Worm (Caenorhabditis elegans) whole organism, young adult: Measurements from ENCODE around the gene akap-1.

Experiments used
- B0019.2 ChIP-seq: fragments of 200-800 bp; sonication (Bioruptor generic); conservative IDR thresholded peaks from 2 replicates; pipeline ENCODE4 v1.3.6; 2022; ENCODE audit warnings: missing genetic modification reagents, missing genetic modification characterization, missing compliant biosample characterization
- B0035.1 ChIP-seq: sonication (generic microtip); optimal IDR thresholded peaks from 2 replicates; lab custom pipeline; 2016; ENCODE audit warnings: missing genetic modification characterization, mild to moderate bottlenecking, missing compliant biosample characterization, missing genotype, missing genetic modification reagents
- B0336.3 ChIP-seq: fragments of 200-800 bp; sonication (Bioruptor generic); IDR thresholded peaks from 2 replicates; pipeline ENCODE4 v1.3.6; 2022; ENCODE audit warnings: missing genetic modification characterization, missing compliant biosample characterization
- C06A6.2 ChIP-seq: fragments of 200-800 bp; sonication (Bioruptor generic); conservative IDR thresholded peaks from 2 replicates; pipeline ENCODE4 v1.3.6; 2022; ENCODE audit warnings: missing genetic modification characterization, missing compliant biosample characterization
- F22D6.2 ChIP-seq: sonication (generic microtip); optimal IDR thresholded peaks from 2 replicates; lab custom pipeline; 2016; ENCODE audit warnings: mild to moderate bottlenecking, missing genetic modification characterization, missing compliant biosample characterization
- F33H1.4 ChIP-seq: fragments of 200-800 bp; sonication (Bioruptor generic); IDR thresholded peaks from 2 replicates; pipeline ENCODE4 v1.3.6; 2022; ENCODE audit warnings: missing genetic modification reagents, missing genetic modification characterization, missing compliant biosample characterization
- F39B2.1 ChIP-seq: fragments of 200-800 bp; sonication (Bioruptor generic); IDR thresholded peaks from 2 replicates; pipeline ENCODE4 v1.3.6; 2022; ENCODE audit warnings: missing genetic modification reagents, missing genetic modification characterization, missing compliant biosample characterization
- F57A8.1 ChIP-seq: fragments of 200-800 bp; sonication (Bioruptor generic); optimal IDR thresholded peaks from 2 replicates; lab custom pipeline; 2018; ENCODE audit warnings: mild to moderate bottlenecking, missing genetic modification characterization, moderate library complexity, missing compliant biosample characterization
- T26A5.8 ChIP-seq: sonication (generic microtip); optimal IDR thresholded peaks from 2 replicates; lab custom pipeline; 2016; ENCODE audit warnings: missing genetic modification characterization, missing compliant biosample characterization
- Y53G8AR.9 ChIP-seq: fragments of 200-800 bp; sonication (Bioruptor generic); conservative IDR thresholded peaks from 2 replicates; pipeline ENCODE4 v1.3.6; 2022; ENCODE audit warnings: missing genetic modification reagents, missing genetic modification characterization, missing compliant biosample characterization
- Y79H2A.3 ChIP-seq: fragments of 200-800 bp; sonication (Bioruptor generic); conservative IDR thresholded peaks from 2 replicates; pipeline ENCODE4 v1.3.6; 2022; ENCODE audit warnings: missing genetic modification reagents, missing genetic modification characterization, missing compliant biosample characterization
- Y95B8A.8 ChIP-seq: fragments of 200-800 bp; sonication (Bioruptor generic); IDR thresholded peaks from 2 replicates; pipeline ENCODE4 v1.3.6; 2022; ENCODE audit warnings: missing genetic modification reagents, missing genetic modification characterization, missing compliant biosample characterization
- akir-1 ChIP-seq: fragments of 200-800 bp; sonication (Bioruptor generic); optimal IDR thresholded peaks from 2 replicates; lab custom pipeline; 2018; ENCODE audit warnings: mild to moderate bottlenecking, missing genetic modification characterization, moderate library complexity, missing compliant biosample characterization
- athp-1 ChIP-seq: sonication (generic microtip); optimal IDR thresholded peaks from 2 replicates; lab custom pipeline; 2017; ENCODE audit warnings: mild to moderate bottlenecking, missing genetic modification characterization, missing compliant biosample characterization
- attf-6 ChIP-seq: fragments of 200-800 bp; sonication (Bioruptor generic); IDR thresholded peaks from 2 replicates; pipeline ENCODE4 v1.3.6; 2022; ENCODE audit warnings: missing genetic modification reagents, missing genetic modification characterization, missing compliant biosample characterization
- bed-1 ChIP-seq: fragments of 200-800 bp; sonication (Bioruptor generic); IDR thresholded peaks from 2 replicates; pipeline ENCODE4 v1.3.6; 2022; ENCODE audit warnings: missing genetic modification reagents, missing genetic modification characterization, missing compliant biosample characterization
- bed-2 ChIP-seq: fragments of 200-800 bp; sonication (Bioruptor generic); IDR thresholded peaks from 2 replicates; pipeline ENCODE4 v1.3.6; 2022; ENCODE audit warnings: missing genetic modification reagents, missing genetic modification characterization, missing compliant biosample characterization
- cebp-1 ChIP-seq, 2 experiments: fragments of 200-800 bp in 1 of 2; sonication (Bioruptor generic) in 1 of 2; sonication (generic microtip) in 1 of 2; IDR thresholded peaks in 1 of 2; optimal IDR thresholded peaks in 1 of 2; 2 replicates each; pipeline versions ENCODE4 v1.3.6 to Lab custom; 2017 to 2022; ENCODE audit warnings: missing compliant biosample characterization in 2 of 2, missing genetic modification characterization in 2 of 2, mild to moderate bottlenecking in 1 of 2, missing genetic modification reagents in 1 of 2, moderate library complexity in 1 of 2
- efl-1 ChIP-seq: fragments of 150-350 bp; optimal IDR thresholded peaks from 2 replicates; lab custom pipeline; 2014; ENCODE audit warnings: missing biosample characterization, missing genetic modification reagents, missing genetic modification characterization
- egrh-3 ChIP-seq: fragments of 200-800 bp; sonication (Bioruptor generic); IDR thresholded peaks from 2 replicates; pipeline ENCODE4 v1.3.6; 2022; ENCODE audit warnings: missing genetic modification reagents, missing genetic modification characterization, missing compliant biosample characterization
- him-1 ChIP-seq: sonication (generic microtip); optimal IDR thresholded peaks from 2 replicates; lab custom pipeline; 2016; ENCODE audit warnings: missing genotype, missing genetic modification reagents, missing genetic modification characterization, missing compliant biosample characterization
- hlh-26 ChIP-seq: fragments of 200-800 bp; sonication (Bioruptor generic); conservative IDR thresholded peaks from 2 replicates; pipeline ENCODE4 v1.3.6; 2022; ENCODE audit warnings: missing genetic modification reagents, missing genetic modification characterization, missing compliant biosample characterization
- hmg-1.2 ChIP-seq: fragments of 200-800 bp; sonication (Bioruptor generic); IDR thresholded peaks from 2 replicates; pipeline ENCODE4 v1.3.6; 2022; ENCODE audit warnings: missing genetic modification reagents, missing genetic modification characterization, missing compliant biosample characterization
- hmg-20 ChIP-seq: fragments of 200-800 bp; sonication (Bioruptor generic); IDR thresholded peaks from 2 replicates; pipeline ENCODE4 v1.3.6; 2022; ENCODE audit warnings: missing genetic modification reagents, missing genetic modification characterization, missing compliant biosample characterization
- hsf-1 ChIP-seq: fragments of 200-800 bp; sonication (Bioruptor generic); IDR thresholded peaks from 2 replicates; pipeline ENCODE4 v1.3.6; 2022; ENCODE audit warnings: missing genetic modification reagents, missing genetic modification characterization, missing compliant biosample characterization
- lag-1 ChIP-seq: fragments of 200-800 bp; sonication (Bioruptor generic); IDR thresholded peaks from 2 replicates; pipeline ENCODE4 v1.3.6; 2022; ENCODE audit warnings: missing genetic modification reagents, missing genetic modification characterization, missing compliant biosample characterization
- let-607 ChIP-seq, 2 experiments: fragments of 200-800 bp in 1 of 2; sonication (Bioruptor generic) in 1 of 2; sonication (generic microtip) in 1 of 2; optimal IDR thresholded peaks; 2 replicates each; lab custom pipeline; 2016 to 2018; ENCODE audit warnings: mild to moderate bottlenecking in 2 of 2, missing compliant biosample characterization in 2 of 2, missing genetic modification characterization in 2 of 2, moderate library complexity in 2 of 2, missing genotype in 1 of 2
- lin-26 ChIP-seq: fragments of 200-800 bp; sonication (Bioruptor generic); IDR thresholded peaks from 2 replicates; pipeline ENCODE4 v1.3.6; 2022; ENCODE audit warnings: missing genetic modification reagents, missing genetic modification characterization, missing compliant biosample characterization
- lin-35 ChIP-seq, 3 experiments: fragments of 150-350 bp in 2 of 3; sonication (generic microtip) in 1 of 3; optimal IDR thresholded peaks; 2 replicates each; lab custom pipeline; 2014 to 2018; ENCODE audit warnings: missing biosample characterization in 3 of 3, missing genetic modification characterization in 3 of 3, missing genetic modification reagents in 3 of 3
- lin-54 ChIP-seq: fragments of 200-800 bp; sonication (Bioruptor generic); optimal IDR thresholded peaks from 2 replicates; lab custom pipeline; 2018; ENCODE audit warnings: mild to moderate bottlenecking, missing genetic modification characterization, missing compliant biosample characterization
- lsy-27 ChIP-seq: sonication (generic microtip); optimal IDR thresholded peaks from 2 replicates; lab custom pipeline; 2017; ENCODE audit warnings: missing genetic modification characterization, mild to moderate bottlenecking, missing compliant biosample characterization, antibody characterized with exemption, missing genotype, borderline replicate concordance; ENCODE audit not compliant: insufficient read depth
- madf-8 ChIP-seq: fragments of 200-800 bp; sonication (Bioruptor generic); conservative IDR thresholded peaks from 2 replicates; pipeline ENCODE4 v1.3.6; 2022; ENCODE audit warnings: missing genetic modification reagents, missing genetic modification characterization, missing compliant biosample characterization
- mel-28 ChIP-seq: sonication (generic microtip); optimal IDR thresholded peaks from 2 replicates; lab custom pipeline; 2016; ENCODE audit warnings: borderline replicate concordance, mild to moderate bottlenecking, missing genetic modification characterization, missing compliant biosample characterization
- mxl-1 ChIP-seq: sonication (generic microtip); optimal IDR thresholded peaks from 2 replicates; lab custom pipeline; 2016; ENCODE audit warnings: missing genetic modification characterization, missing compliant biosample characterization
- nfya-1 ChIP-seq: sonication (generic microtip); optimal IDR thresholded peaks from 2 replicates; lab custom pipeline; 2017; ENCODE audit warnings: antibody characterized with exemption, missing compliant biosample characterization, missing genetic modification characterization, borderline replicate concordance; ENCODE audit not compliant: insufficient read depth
- nfya-2 ChIP-seq: fragments of 200-800 bp; sonication (Bioruptor generic); IDR thresholded peaks from 2 replicates; pipeline ENCODE4 v1.3.6; 2022; ENCODE audit warnings: missing genetic modification reagents, missing genetic modification characterization, missing compliant biosample characterization
- nhr-120 ChIP-seq: fragments of 200-800 bp; sonication (Bioruptor generic); IDR thresholded peaks from 2 replicates; pipeline ENCODE4 v1.3.6; 2022; ENCODE audit warnings: missing genetic modification characterization, missing compliant biosample characterization
- rec-8 ChIP-seq, 2 experiments: sonication (generic microtip); optimal IDR thresholded peaks; 2 replicates each; lab custom pipeline; 2016; ENCODE audit warnings: mild to moderate bottlenecking in 2 of 2, missing genetic modification characterization in 2 of 2, missing genetic modification reagents in 2 of 2, missing genotype in 2 of 2, missing biosample characterization in 1 of 2, missing compliant biosample characterization in 1 of 2, moderate library complexity in 1 of 2
- rpc-1 ChIP-seq, 2 experiments: fragments of 150-350 bp in 1 of 2; sonication (generic microtip) in 1 of 2; optimal IDR thresholded peaks; 2 replicates each; lab custom pipeline; 2014 to 2018; ENCODE audit warnings: missing biosample characterization in 1 of 2, missing genetic modification characterization in 1 of 2, missing genetic modification reagents in 1 of 2, missing genotype in 1 of 2
- snpc-4 ChIP-seq, 5 experiments: fragments of 150-350 bp in 1 of 5; sonication (generic microtip) in 4 of 5; optimal IDR thresholded peaks; 2 replicates each; lab custom pipeline; 2014 to 2018; ENCODE audit warnings: missing genetic modification characterization in 5 of 5, missing biosample characterization in 3 of 5, antibody characterized with exemption in 2 of 5, mild to moderate bottlenecking in 2 of 5, missing compliant biosample characterization in 2 of 5, missing genotype in 2 of 5, moderate library complexity in 2 of 5, missing genetic modification reagents in 1 of 5
- tbx-9 ChIP-seq: sonication (generic microtip); optimal IDR thresholded peaks from 2 replicates; lab custom pipeline; 2016; ENCODE audit warnings: borderline replicate concordance, missing genetic modification characterization, inconsistent platforms, missing compliant biosample characterization
- unc-62 ChIP-seq: fragments of 150-350 bp; optimal IDR thresholded peaks from 2 replicates; lab custom pipeline; 2014; ENCODE audit warnings: missing biosample characterization, missing genetic modification reagents, missing genetic modification characterization
- ztf-18 ChIP-seq: sonication (generic microtip); optimal IDR thresholded peaks from 2 replicates; lab custom pipeline; 2016; ENCODE audit warnings: missing genotype, mild to moderate bottlenecking, missing genetic modification characterization, missing compliant biosample characterization
- ztf-26 ChIP-seq: sonication (generic microtip); optimal IDR thresholded peaks from 2 replicates; lab custom pipeline; 2017; ENCODE audit warnings: missing genetic modification characterization, missing compliant biosample characterization

The akap-1 gene

ce11 chrIII:6373850-6374474 is 20.8 kb downstream of the akap-1 start (continued):
- 0 out of 2 replicates have a peak, but pooled peaks have one; percentile 37 for TF ChIP-seq madf-8
- peak; percentile 28 for TF ChIP-seq efl-1
- TF ChIP-seq rec-8 (tag; optimal IDR thresholded peaks at IDR 0.05; lab: Kevin White, UChicago): peak in 1 of 2 experiments; percentile 47
- no peak for TF ChIP-seq ztf-26 (tag; lab: Kevin White, UChicago)
- 0 out of 2 replicates have a peak, but pooled peaks have one; percentile 51 for TF ChIP-seq nhr-120 (GFP tag; lab: Robert Waterston, UW)
- TF ChIP-seq lin-26: peak; percentile 80
- TF ChIP-seq tbx-9 (tag; lab: Kevin White, UChicago): no peak
- TF ChIP-seq B0336.3: peak; percentile 98
- TF ChIP-seq F39B2.1 (GFP tag; lab: Robert Waterston, UW): peak; percentile 3; the same call in 1 of the 2 replicates
- TF ChIP-seq Y53G8AR.9 (GFP tag; lab: Robert Waterston, UW): peak; percentile 86
- TF ChIP-seq B0035.1 (tag; lab: Kevin White, UChicago): no peak
- TF ChIP-seq unc-62 (GFP tag; lab: Kevin White, UChicago): no peak
- no peak; the same call in 1 of the 2 replicates for TF ChIP-seq hmg-20
- TF ChIP-seq hsf-1 (GFP tag; lab: Robert Waterston, UW): peak; percentile 73
- TF ChIP-seq bed-1 (GFP tag; lab: Robert Waterston, UW): no peak
- TF ChIP-seq hmg-1.2 (GFP tag; lab: Robert Waterston, UW): peak; percentile 48
- TF ChIP-seq F33H1.4 (GFP tag; lab: Robert Waterston, UW): peak; percentile 38
- peak; percentile 73 for TF ChIP-seq lin-54 (GFP tag; lab: Kevin White, UChicago)
- TF ChIP-seq T26A5.8 (tag; lab: Kevin White, UChicago): peak; percentile 57
- TF ChIP-seq nfya-1: no peak
- TF ChIP-seq rpc-1 (optimal IDR thresholded peaks at IDR 0.05; lab: Kevin White, UChicago): no peak
- peak; percentile 11 for TF ChIP-seq rpc-1 (tag; optimal IDR thresholded peaks at IDR 0.05; lab: Kevin White, UChicago)
- no peak for TF ChIP-seq lsy-27
- no peak for TF ChIP-seq cebp-1 (GFP tag; IDR thresholded peaks at IDR 0.05; lab: Robert Waterston, UW)
- TF ChIP-seq cebp-1 (tag; optimal IDR thresholded peaks at IDR 0.05; lab: Kevin White, UChicago): peak; percentile 65
- peak; percentile 82 for TF ChIP-seq F57A8.1
- peak; percentile 56; the same call in 1 of the 2 replicates for TF ChIP-seq Y95B8A.8 (GFP tag; lab: Robert Waterston, UW)
- TF ChIP-seq ztf-18 (tag; lab: Kevin White, UChicago): peak; percentile 35
- no peak for TF ChIP-seq F22D6.2 (tag; lab: Kevin White, UChicago)
- TF ChIP-seq egrh-3 (GFP tag; lab: Robert Waterston, UW): no peak
- peak; percentile 69 for TF ChIP-seq snpc-4 (GFP tag; optimal IDR thresholded peaks at IDR 0.05; lab: Kevin White, UChicago)
- peak in 2 of 4 experiments; percentile 10 to 63 for TF ChIP-seq snpc-4 (tag; optimal IDR thresholded peaks at IDR 0.05; lab: Kevin White, UChicago)
- TF ChIP-seq attf-6: peak; percentile 81
- TF ChIP-seq athp-1 (tag; lab: Kevin White, UChicago): peak; percentile 76
- TF ChIP-seq mel-28 (tag; lab: Kevin White, UChicago): no peak
- no peak for TF ChIP-seq B0019.2 (GFP tag; lab: Robert Waterston, UW)
- no peak for TF ChIP-seq akir-1 (GFP tag; lab: Kevin White, UChicago)
- TF ChIP-seq bed-2 (GFP tag; lab: Robert Waterston, UW): no peak
- TF ChIP-seq nfya-2 (GFP tag; lab: Robert Waterston, UW): no peak
- TF ChIP-seq Y79H2A.3: peak; percentile 69; the same call in 1 of the 2 replicates
- TF ChIP-seq lin-35 (GFP tag; optimal IDR thresholded peaks at IDR 0.05; lab: Kevin White, UChicago): peak in 2 of 3 experiments; percentile 19 to 45
- TF ChIP-seq him-1 (tag; lab: Kevin White, UChicago): peak; percentile 99
- TF ChIP-seq let-607 (tag; optimal IDR thresholded peaks at IDR 0.05; lab: Kevin White, UChicago): peak in 1 of 2 experiments; percentile 39
- TF ChIP-seq hlh-26 (GFP tag; lab: Robert Waterston, UW): no peak
- TF ChIP-seq mxl-1 (tag; lab: Kevin White, UChicago): peak; percentile 38
- no peak for TF ChIP-seq C06A6.2 (GFP tag; lab: Robert Waterston, UW)
- TF ChIP-seq lag-1: no peak
